Fruit fly (Drosophila melanogaster) whole organism, embryonic: ENCODE measurements around the gene Osbp.

Experiments
- Antp ChIP-seq: fragments of 200-800 bp; sonication (Bioruptor generic); optimal IDR thresholded peaks from 3 replicates; lab custom pipeline; 2016; ENCODE audit warnings: missing biosample characterization, missing genetic modification characterization
- CG14014 ChIP-seq: fragments of 200-800 bp; sonication (Bioruptor generic); IDR thresholded peaks from 2 replicates; pipeline ENCODE4 v1.3.6; 2022; ENCODE audit warnings: missing biosample characterization, missing genetic modification characterization
- CG15011 ChIP-seq: fragments of 200-800 bp; sonication (Bioruptor generic); optimal IDR thresholded peaks from 3 replicates; lab custom pipeline; 2018; ENCODE audit warnings: missing biosample characterization, mild to moderate bottlenecking, missing genetic modification characterization
- CG15601 ChIP-seq: fragments of 200-800 bp; sonication (Bioruptor generic); optimal IDR thresholded peaks from 3 replicates; lab custom pipeline; 2019; ENCODE audit warnings: missing biosample characterization, mild to moderate bottlenecking, missing genetic modification characterization, moderate library complexity
- CG1603 ChIP-seq: fragments of 200-800 bp; sonication (Bioruptor generic); optimal IDR thresholded peaks from 2 replicates; lab custom pipeline; 2019; ENCODE audit warnings: missing biosample characterization, mild to moderate bottlenecking, missing genetic modification characterization, moderate library complexity
- CG16779 ChIP-seq: fragments of 200-800 bp; sonication (Bioruptor generic); IDR thresholded peaks from 2 replicates; pipeline ENCODE4 v1.3.6; 2022; ENCODE audit warnings: missing biosample characterization, missing genetic modification characterization
- CG16815 ChIP-seq: fragments of 200-800 bp; sonication (Bioruptor generic); optimal IDR thresholded peaks from 3 replicates; lab custom pipeline; 2017; ENCODE audit warnings: missing biosample characterization, mild to moderate bottlenecking, missing genetic modification characterization
- CG18764 ChIP-seq: fragments of 200-800 bp; sonication (Bioruptor generic); optimal IDR thresholded peaks from 3 replicates; lab custom pipeline; 2016; ENCODE audit warnings: missing biosample characterization, missing genetic modification characterization
- CG2199 ChIP-seq: fragments of 200-800 bp; sonication (Bioruptor generic); IDR thresholded peaks from 3 replicates; pipeline ENCODE4 v1.3.6; 2022; ENCODE audit warnings: missing biosample characterization, missing genetic modification characterization
- CG30020 ChIP-seq: fragments of 200-800 bp; optimal IDR thresholded peaks from 2 replicates; lab custom pipeline; 2019; ENCODE audit warnings: missing biosample characterization, mild to moderate bottlenecking, missing genetic modification characterization, moderate library complexity
- CG30403 ChIP-seq: fragments of 200-800 bp; sonication (Bioruptor generic); optimal IDR thresholded peaks from 3 replicates; lab custom pipeline; 2016; ENCODE audit warnings: missing biosample characterization, missing genetic modification characterization
- CG30431 ChIP-seq: fragments of 200-800 bp; sonication (Bioruptor generic); optimal IDR thresholded peaks from 2 replicates; lab custom pipeline; 2017; ENCODE audit warnings: missing biosample characterization, missing genetic modification characterization
- CG42726 ChIP-seq: fragments of 200-800 bp; sonication (Bioruptor generic); IDR thresholded peaks from 2 replicates; pipeline ENCODE4 v1.3.6; 2022; ENCODE audit warnings: missing biosample characterization, missing genetic modification characterization; ENCODE audit not compliant: partially characterized antibody
- CG4328 ChIP-seq: fragments of 200-800 bp; sonication (Bioruptor generic); optimal IDR thresholded peaks from 3 replicates; lab custom pipeline; 2017; ENCODE audit warnings: missing biosample characterization, missing genetic modification reagents, missing genetic modification characterization
- CG4820 ChIP-seq: fragments of 200-800 bp; sonication (Bioruptor generic); optimal IDR thresholded peaks from 3 replicates; lab custom pipeline; 2016; ENCODE audit warnings: missing biosample characterization, missing genetic modification characterization
- CG6654 ChIP-seq: fragments of 200-800 bp; sonication (Bioruptor generic); optimal IDR thresholded peaks from 2 replicates; lab custom pipeline; 2017; ENCODE audit warnings: missing biosample characterization, mild to moderate bottlenecking, missing genetic modification characterization
- CG7987 ChIP-seq: fragments of 200-800 bp; sonication (Bioruptor generic); optimal IDR thresholded peaks from 2 replicates; lab custom pipeline; 2018; ENCODE audit warnings: missing biosample characterization, mild to moderate bottlenecking, missing genetic modification characterization, moderate library complexity
- CG8089 ChIP-seq: fragments of 200-800 bp; sonication (Bioruptor generic); optimal IDR thresholded peaks from 3 replicates; lab custom pipeline; 2016; ENCODE audit warnings: missing biosample characterization, missing genetic modification characterization
- CG8281 ChIP-seq: fragments of 200-800 bp; sonication (Bioruptor generic); optimal IDR thresholded peaks from 2 replicates; lab custom pipeline; 2018; ENCODE audit warnings: missing biosample characterization, mild to moderate bottlenecking, missing genetic modification characterization, moderate library complexity
- Camta ChIP-seq: fragments of 200-800 bp; sonication (Bioruptor generic); optimal IDR thresholded peaks from 2 replicates; lab custom pipeline; 2016; ENCODE audit warnings: missing biosample characterization, missing genetic modification characterization
- Dp ChIP-seq: fragments of 200-800 bp; sonication (Bioruptor generic); optimal IDR thresholded peaks from 2 replicates; lab custom pipeline; 2018; ENCODE audit warnings: missing biosample characterization, mild to moderate bottlenecking, missing genetic modification characterization, moderate library complexity
- HLH54F ChIP-seq: fragments of 200-800 bp; sonication (Bioruptor generic); optimal IDR thresholded peaks from 3 replicates; lab custom pipeline; 2016; ENCODE audit warnings: missing biosample characterization, missing genetic modification characterization
- Hr3 ChIP-seq: fragments of 200-800 bp; sonication (Bioruptor generic); optimal IDR thresholded peaks from 3 replicates; lab custom pipeline; 2016; ENCODE audit warnings: missing biosample characterization, missing genetic modification characterization
- NC2α ChIP-seq: fragments of 200-800 bp; sonication (Bioruptor generic); optimal IDR thresholded peaks from 2 replicates; lab custom pipeline; 2016; ENCODE audit warnings: missing biosample characterization, missing genetic modification characterization
- Optix ChIP-seq: fragments of 200-800 bp; sonication (Bioruptor generic); IDR thresholded peaks from 3 replicates; pipeline ENCODE4 v1.3.6; 2022; ENCODE audit warnings: missing biosample characterization, missing genetic modification characterization
- Sox102F ChIP-seq: fragments of 200-800 bp; sonication (Bioruptor generic); optimal IDR thresholded peaks from 2 replicates; lab custom pipeline; 2018; ENCODE audit warnings: missing biosample characterization, mild to moderate bottlenecking, missing genetic modification characterization, moderate library complexity
- cas ChIP-seq: fragments of 200-800 bp; sonication (Bioruptor generic); IDR thresholded peaks from 2 replicates; pipeline ENCODE4 v1.3.6; 2022; ENCODE audit warnings: missing biosample characterization, missing genetic modification characterization
- cg ChIP-seq: fragments of 200-800 bp; sonication (Bioruptor generic); optimal IDR thresholded peaks from 3 replicates; lab custom pipeline; 2019; ENCODE audit warnings: missing biosample characterization, mild to moderate bottlenecking, missing genetic modification characterization, moderate library complexity
- en ChIP-seq: fragments of 200-800 bp; sonication (Bioruptor generic); optimal IDR thresholded peaks from 2 replicates; lab custom pipeline; 2016; ENCODE audit warnings: missing biosample characterization, missing genetic modification characterization
- fru ChIP-seq: fragments of >200 bp; optimal IDR thresholded peaks from 2 replicates; lab custom pipeline; 2017
- gce ChIP-seq: fragments of 200-800 bp; sonication (Bioruptor generic); IDR thresholded peaks from 3 replicates; pipeline ENCODE4 v1.3.6; 2022; ENCODE audit warnings: missing biosample characterization, missing genetic modification characterization
- gsb-n ChIP-seq: fragments of 200-800 bp; sonication (Bioruptor generic); optimal IDR thresholded peaks from 3 replicates; lab custom pipeline; 2018; ENCODE audit warnings: missing biosample characterization, mild to moderate bottlenecking, missing genetic modification characterization
- ken ChIP-seq: fragments of 200-800 bp; sonication (Bioruptor generic); IDR thresholded peaks from 3 replicates; pipeline ENCODE4 v1.3.6; 2022; ENCODE audit warnings: missing biosample characterization, missing genetic modification characterization
- lab ChIP-seq: fragments of 200-800 bp; sonication (Bioruptor generic); optimal IDR thresholded peaks from 3 replicates; lab custom pipeline; 2017; ENCODE audit warnings: missing biosample characterization, missing genetic modification characterization, mild to moderate bottlenecking, moderate library complexity, missing genetic modification reagents
- lmd ChIP-seq: fragments of 200-800 bp; sonication (Bioruptor generic); IDR thresholded peaks from 2 replicates; pipeline ENCODE4 v1.3.6; 2022; ENCODE audit warnings: missing biosample characterization, missing genetic modification characterization
- maf-S ChIP-seq: fragments of 200-800 bp; sonication (Bioruptor generic); optimal IDR thresholded peaks from 2 replicates; lab custom pipeline; 2016; ENCODE audit warnings: missing biosample characterization, missing genetic modification characterization
- repo ChIP-seq: fragments of 200-800 bp; sonication (Bioruptor generic); optimal IDR thresholded peaks from 2 replicates; lab custom pipeline; 2016; ENCODE audit warnings: missing biosample characterization, missing genetic modification characterization
- ro ChIP-seq: fragments of 200-800 bp; sonication (Bioruptor generic); IDR thresholded peaks from 2 replicates; pipeline ENCODE4 v1.3.6; 2022; ENCODE audit warnings: missing biosample characterization, missing genetic modification characterization
- run ChIP-seq: fragments of 200-800 bp; sonication (Bioruptor generic); optimal IDR thresholded peaks from 3 replicates; lab custom pipeline; 2018; ENCODE audit warnings: missing biosample characterization, mild to moderate bottlenecking, missing genetic modification characterization
- sd ChIP-seq: fragments of 200-800 bp; sonication (Bioruptor generic); optimal IDR thresholded peaks from 3 replicates; lab custom pipeline; 2018; ENCODE audit warnings: missing biosample characterization, mild to moderate bottlenecking, missing genetic modification characterization, moderate library complexity
- slbo ChIP-seq: fragments of 200-800 bp; sonication (Bioruptor generic); IDR thresholded peaks from 2 replicates; pipeline ENCODE4 v1.3.6; 2022; ENCODE audit warnings: missing biosample characterization, missing genetic modification characterization
- slp2 ChIP-seq: fragments of 200-800 bp; sonication (Bioruptor generic); optimal IDR thresholded peaks from 2 replicates; lab custom pipeline; 2016; ENCODE audit warnings: missing biosample characterization, missing genetic modification characterization
- sna ChIP-seq: fragments of 200-800 bp; sonication (Bioruptor generic); IDR thresholded peaks from 2 replicates; pipeline ENCODE4 v1.3.6; 2022; ENCODE audit warnings: missing biosample characterization, missing genetic modification characterization; ENCODE audit not compliant: partially characterized antibody
- sr ChIP-seq: fragments of 200-800 bp; sonication (Bioruptor generic); IDR thresholded peaks from 3 replicates; pipeline ENCODE4 v1.3.6; 2022; ENCODE audit warnings: missing biosample characterization, missing genetic modification characterization
- tna ChIP-seq: fragments of 200-800 bp; sonication (Bioruptor generic); IDR thresholded peaks from 2 replicates; pipeline ENCODE4 v1.3.6; 2022; ENCODE audit warnings: missing biosample characterization, missing genetic modification characterization; ENCODE audit not compliant: partially characterized antibody
- trem ChIP-seq: fragments of 200-800 bp; optimal IDR thresholded peaks from 3 replicates; lab custom pipeline; 2019; ENCODE audit warnings: missing biosample characterization, mild to moderate bottlenecking, missing genetic modification characterization, moderate library complexity
- unpg ChIP-seq: fragments of 200-800 bp; sonication (Bioruptor generic); optimal IDR thresholded peaks from 3 replicates; lab custom pipeline; 2018; ENCODE audit warnings: missing biosample characterization, mild to moderate bottlenecking, missing genetic modification characterization, moderate library complexity
- vfl ChIP-seq: fragments of 200-800 bp; sonication (Bioruptor generic); optimal IDR thresholded peaks from 2 replicates; lab custom pipeline; 2016; ENCODE audit warnings: missing biosample characterization, missing genetic modification characterization
- wdn ChIP-seq: fragments of 200-800 bp; sonication (Bioruptor generic); IDR thresholded peaks from 2 replicates; pipeline ENCODE4 v1.3.6; 2022; ENCODE audit warnings: missing biosample characterization, missing genetic modification characterization
- zf30C ChIP-seq: fragments of 200-800 bp; sonication (Bioruptor generic); optimal IDR thresholded peaks from 3 replicates; lab custom pipeline; 2018; ENCODE audit warnings: missing biosample characterization, mild to moderate bottlenecking, missing genetic modification characterization

Gene Osbp

DNA sequence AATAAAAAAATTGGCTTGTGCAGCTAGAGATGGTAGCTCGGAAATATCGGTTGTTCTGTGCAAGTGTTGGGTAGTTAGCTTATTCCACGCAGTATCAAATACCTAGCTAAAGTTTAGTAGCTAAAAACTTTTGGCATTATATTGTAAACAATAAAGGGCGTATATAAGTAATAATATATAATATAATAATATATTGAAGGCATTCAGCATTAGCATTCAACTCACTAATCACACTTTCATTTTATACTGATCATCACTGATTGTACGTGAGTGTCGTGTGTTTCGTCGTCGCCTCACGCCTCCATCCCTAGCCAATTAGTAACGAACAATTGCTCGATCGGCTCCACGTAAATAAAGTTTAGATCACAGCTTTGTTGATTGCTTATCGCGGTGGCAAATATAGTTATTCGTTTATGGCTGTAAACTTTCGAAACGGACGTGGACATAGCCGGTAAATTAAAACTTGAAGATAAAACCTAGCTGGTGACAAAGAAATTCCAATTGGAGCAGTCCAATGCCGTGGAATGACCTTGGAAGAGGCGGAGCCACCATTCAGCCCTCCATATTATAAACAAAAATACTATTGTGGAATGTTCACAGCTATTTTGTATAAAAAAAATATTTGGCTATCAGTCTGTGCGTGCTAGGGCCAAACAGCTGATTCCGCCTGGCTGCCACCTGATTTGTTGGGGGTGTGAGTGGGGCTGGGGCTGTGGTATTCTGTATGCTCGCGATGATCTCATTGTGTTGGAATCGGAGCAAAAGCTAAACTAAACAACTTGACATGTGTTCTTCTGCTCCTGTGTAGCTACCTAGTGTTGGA, 20.0 kb downstream of the Osbp start, which contains the start of the genes PIG-S, sud1 and CG11168 (continued):
- TF ChIP-seq sna, result peak; percentile 91
- no peak for TF ChIP-seq maf-S (GFP tag; lab: Kevin White, UChicago)
- TF ChIP-seq unpg (GFP tag; lab: Kevin White, UChicago), result peak; percentile 68
- no peak for TF ChIP-seq CG8089
- peak; percentile 88 for TF ChIP-seq slbo (GFP tag; lab: Robert Waterston, UW)
- peak; percentile 80 for TF ChIP-seq lmd (GFP tag; lab: Robert Waterston, UW)
- TF ChIP-seq cg (GFP tag; lab: Kevin White, UChicago), result no peak
- TF ChIP-seq CG30403, result peak; percentile 65
- no peak for TF ChIP-seq CG30020 (tag; lab: Kevin White, UChicago)
- TF ChIP-seq zf30C (GFP tag; lab: Kevin White, UChicago), result no peak
- TF ChIP-seq CG15601, result no peak
- peak; percentile 36; the same call in 1 of the 2 replicates for TF ChIP-seq CG14014 (GFP tag; lab: Robert Waterston, UW)
- peak; percentile 29 for TF ChIP-seq CG1603
- TF ChIP-seq CG16779 (GFP tag; lab: Robert Waterston, UW), result no peak
- TF ChIP-seq ken (GFP tag; lab: Robert Waterston, UW), result peak; percentile 66; the same call in 2 of the 3 replicates
- TF ChIP-seq run, result no peak
- no peak for TF ChIP-seq CG7987
- no peak for TF ChIP-seq Optix (GFP tag; lab: Robert Waterston, UW)
- 0 out of 2 replicates have a peak, but pooled peaks have one; percentile 10 for TF ChIP-seq wdn (GFP tag; lab: Robert Waterston, UW)
- no peak for TF ChIP-seq sr (GFP tag; lab: Robert Waterston, UW)
- TF ChIP-seq CG8281, result no peak
- TF ChIP-seq cas (GFP tag; lab: Robert Waterston, UW), result no peak
- TF ChIP-seq slp2, result no peak
- no peak for TF ChIP-seq repo (GFP tag; lab: Kevin White, UChicago)
- no peak for TF ChIP-seq lab (GFP tag; lab: Kevin White, UChicago)
- peak; percentile 85 for TF ChIP-seq gsb-n (tag; lab: Kevin White, UChicago)
- TF ChIP-seq ro, result peak; percentile 31; the same call in 1 of the 2 replicates
- TF ChIP-seq CG4820, result peak; percentile 30
- no peak for TF ChIP-seq CG6654 (GFP tag; lab: Kevin White, UChicago)
- TF ChIP-seq CG2199 (GFP tag; lab: Robert Waterston, UW), result no peak
- TF ChIP-seq NC2α, result no peak
- TF ChIP-seq trem (tag; lab: Kevin White, UChicago), result peak; percentile 73
- peak; percentile 54 for TF ChIP-seq CG16815 (GFP tag; lab: Kevin White, UChicago)
- no peak for TF ChIP-seq vfl (GFP tag; lab: Kevin White, UChicago)
- TF ChIP-seq tna (GFP tag; lab: Robert Waterston, UW), result peak; percentile 71; the same call in 1 of the 2 replicates
- TF ChIP-seq CG42726 (GFP tag; lab: Robert Waterston, UW), result 0 out of 2 replicates have a peak, but pooled peaks have one; percentile 42
- peak; percentile 21 for TF ChIP-seq CG30431
- TF ChIP-seq CG15011, result no peak
- no peak for TF ChIP-seq Dp (GFP tag; lab: Kevin White, UChicago)
- peak; percentile 7 for TF ChIP-seq HLH54F
- no peak for TF ChIP-seq gce (GFP tag; lab: Robert Waterston, UW)
- peak; percentile 34 for TF ChIP-seq CG18764 (GFP tag; lab: Kevin White, UChicago)
- TF ChIP-seq Camta (GFP tag; lab: Kevin White, UChicago), result no peak
- TF ChIP-seq en (GFP tag; lab: Kevin White, UChicago), result no peak
- TF ChIP-seq Sox102F (GFP tag; lab: Kevin White, UChicago), result no peak
- peak; percentile 10 for TF ChIP-seq Antp (GFP tag; lab: Kevin White, UChicago)
- peak; percentile 94 for TF ChIP-seq sd
- TF ChIP-seq Hr3 (GFP tag; lab: Kevin White, UChicago), result peak; percentile 84
- TF ChIP-seq fru (lab: Kevin White, UChicago), result no peak
- no peak for TF ChIP-seq CG4328
